Fruit fly (Drosophila melanogaster) whole organism, embryonic: ENCODE data around the gene CG3625.

Source experiments
- Awh ChIP-seq: fragments of 200-800 bp; sonication (Bioruptor generic); IDR thresholded peaks from 2 replicates; pipeline ENCODE4, ENCODE4 v1.3.6; 2022; ENCODE audit warnings: missing biosample characterization, missing genetic modification characterization
- Bteb2 ChIP-seq: fragments of 200-800 bp; sonication (Bioruptor generic); optimal IDR thresholded peaks from 2 replicates; lab custom pipeline; 2016; ENCODE audit warnings: missing biosample characterization, missing genetic modification characterization
- CG12071 ChIP-seq: fragments of 200-800 bp; sonication (Bioruptor generic); optimal IDR thresholded peaks from 3 replicates; lab custom pipeline; 2018; ENCODE audit warnings: missing biosample characterization, mild to moderate bottlenecking, missing genetic modification characterization
- CG12391 ChIP-seq: fragments of 200-800 bp; sonication (Bioruptor generic); optimal IDR thresholded peaks from 3 replicates; lab custom pipeline; 2018; ENCODE audit warnings: missing biosample characterization, mild to moderate bottlenecking, missing genetic modification characterization, moderate library complexity
- CG12744 ChIP-seq: fragments of 200-800 bp; sonication (Bioruptor generic); optimal IDR thresholded peaks from 2 replicates; lab custom pipeline; 2016; ENCODE audit warnings: missing biosample characterization, missing genetic modification characterization
- CG13296 ChIP-seq: fragments of 200-800 bp; sonication (Bioruptor generic); optimal IDR thresholded peaks from 3 replicates; lab custom pipeline; 2018; ENCODE audit warnings: missing biosample characterization, mild to moderate bottlenecking, missing genetic modification characterization
- CG13775 ChIP-seq: fragments of 200-800 bp; sonication (Bioruptor generic); optimal IDR thresholded peaks from 3 replicates; lab custom pipeline; 2017; ENCODE audit warnings: missing biosample characterization, mild to moderate bottlenecking, missing genetic modification characterization
- CG15696 ChIP-seq: fragments of 200-800 bp; sonication (Bioruptor generic); optimal IDR thresholded peaks from 2 replicates; lab custom pipeline; 2019; ENCODE audit warnings: missing biosample characterization, mild to moderate bottlenecking, missing genetic modification characterization, moderate library complexity
- CG16863 ChIP-seq: fragments of 200-800 bp; sonication (Bioruptor generic); optimal IDR thresholded peaks from 3 replicates; lab custom pipeline; 2016; ENCODE audit warnings: missing biosample characterization, missing genetic modification characterization
- CG18599 ChIP-seq: fragments of 200-800 bp; sonication (Bioruptor generic); optimal IDR thresholded peaks from 3 replicates; lab custom pipeline; 2017; ENCODE audit warnings: missing biosample characterization, missing genetic modification characterization, mild to moderate bottlenecking, moderate library complexity, missing genetic modification reagents
- CG2116 ChIP-seq: fragments of 200-800 bp; sonication (Bioruptor generic); optimal IDR thresholded peaks from 3 replicates; lab custom pipeline; 2018; ENCODE audit warnings: missing biosample characterization, mild to moderate bottlenecking, missing genetic modification characterization
- CG30020 ChIP-seq: fragments of 200-800 bp; optimal IDR thresholded peaks from 2 replicates; lab custom pipeline; 2019; ENCODE audit warnings: missing biosample characterization, mild to moderate bottlenecking, missing genetic modification characterization, moderate library complexity
- CG32767 ChIP-seq: fragments of 200-800 bp; sonication (Bioruptor generic); IDR thresholded peaks from 2 replicates; pipeline ENCODE4 v1.3.6; 2022; ENCODE audit warnings: missing biosample characterization, missing genetic modification characterization
- CG3407 ChIP-seq: fragments of 200-800 bp; sonication (Bioruptor generic); optimal IDR thresholded peaks from 2 replicates; lab custom pipeline; 2018; ENCODE audit warnings: missing biosample characterization, mild to moderate bottlenecking, missing genetic modification characterization
- CG42726 ChIP-seq: fragments of 200-800 bp; sonication (Bioruptor generic); IDR thresholded peaks from 2 replicates; pipeline ENCODE4 v1.3.6; 2022; ENCODE audit warnings: missing biosample characterization, missing genetic modification characterization; ENCODE audit not compliant: partially characterized antibody
- CG4424 ChIP-seq: fragments of 200-800 bp; sonication (Bioruptor generic); optimal IDR thresholded peaks from 3 replicates; lab custom pipeline; 2016; ENCODE audit warnings: missing biosample characterization, missing genetic modification characterization
- CG4707 ChIP-seq: fragments of 200-800 bp; sonication (Bioruptor generic); optimal IDR thresholded peaks from 2 replicates; lab custom pipeline; 2018; ENCODE audit warnings: missing biosample characterization, mild to moderate bottlenecking, missing genetic modification characterization, moderate library complexity
- CG6254 ChIP-seq: fragments of 200-800 bp; sonication (Bioruptor generic); optimal IDR thresholded peaks from 3 replicates; lab custom pipeline; 2017; ENCODE audit warnings: mild to moderate bottlenecking, missing biosample characterization, missing genetic modification reagents, missing genetic modification characterization
- CG6654 ChIP-seq: fragments of 200-800 bp; sonication (Bioruptor generic); optimal IDR thresholded peaks from 2 replicates; lab custom pipeline; 2017; ENCODE audit warnings: missing biosample characterization, mild to moderate bottlenecking, missing genetic modification characterization
- CG7963 ChIP-seq: fragments of 200-800 bp; sonication (Bioruptor generic); IDR thresholded peaks from 3 replicates; pipeline ENCODE4 v1.3.6; 2022; ENCODE audit warnings: missing biosample characterization, missing genetic modification characterization; ENCODE audit not compliant: partially characterized antibody
- CHES-1-like ChIP-seq: fragments of 200-800 bp; sonication (Bioruptor generic); optimal IDR thresholded peaks from 2 replicates; lab custom pipeline; 2016; ENCODE audit warnings: missing biosample characterization, missing genetic modification characterization
- CkIIα-i1 ChIP-seq: fragments of 200-800 bp; sonication (Bioruptor generic); IDR thresholded peaks from 2 replicates; pipeline ENCODE4 v1.3.6; 2022; ENCODE audit warnings: missing biosample characterization, missing genetic modification characterization
- Dek ChIP-seq: fragments of 200-800 bp; sonication (Bioruptor generic); optimal IDR thresholded peaks from 3 replicates; lab custom pipeline; 2019; ENCODE audit warnings: missing biosample characterization, mild to moderate bottlenecking, missing genetic modification characterization, moderate library complexity
- Ets65A ChIP-seq: fragments of 200-800 bp; sonication (Bioruptor generic); peaks from one replicate; lab custom pipeline; 2016; ENCODE audit warnings: missing biosample characterization, missing genetic modification characterization
- Mrtf ChIP-seq: fragments of 200-800 bp; sonication (Bioruptor generic); IDR thresholded peaks from 3 replicates; pipeline ENCODE4 v1.3.6; 2022; ENCODE audit warnings: missing biosample characterization, missing genetic modification characterization
- Trl ChIP-seq, 3 experiments: fragments of >200 bp in 2 of 3; fragments of 200-800 bp in 1 of 3; sonication (Bioruptor generic) in 1 of 3; optimal IDR thresholded peaks; 2 replicates in 1 of 3; 3 replicates in 2 of 3; lab custom pipeline; 2016 to 2017; ENCODE audit warnings: missing biosample characterization in 1 of 3, missing genetic modification characterization in 1 of 3
- YL-1 ChIP-seq: fragments of 200-800 bp; sonication (Bioruptor generic); optimal IDR thresholded peaks from 3 replicates; lab custom pipeline; 2017; ENCODE audit warnings: missing biosample characterization, mild to moderate bottlenecking, missing genetic modification characterization
- abd-A ChIP-seq: fragments of 200-800 bp; sonication (Bioruptor generic); optimal IDR thresholded peaks from 3 replicates; lab custom pipeline; 2019; ENCODE audit warnings: missing biosample characterization, mild to moderate bottlenecking, missing genetic modification characterization, moderate library complexity
- aop ChIP-seq: fragments of 200-800 bp; sonication (Bioruptor generic); IDR thresholded peaks from 2 replicates; pipeline ENCODE4 v1.3.6; 2022; ENCODE audit warnings: missing biosample characterization, missing genetic modification characterization
- cg ChIP-seq: fragments of 200-800 bp; sonication (Bioruptor generic); optimal IDR thresholded peaks from 3 replicates; lab custom pipeline; 2019; ENCODE audit warnings: missing biosample characterization, mild to moderate bottlenecking, missing genetic modification characterization, moderate library complexity
- dmrt11E ChIP-seq: fragments of 200-800 bp; sonication (Bioruptor generic); optimal IDR thresholded peaks from 3 replicates; lab custom pipeline; 2018; ENCODE audit warnings: missing biosample characterization, mild to moderate bottlenecking, missing genetic modification characterization, moderate library complexity
- fd3F ChIP-seq: fragments of 200-800 bp; sonication (Bioruptor generic); optimal IDR thresholded peaks from 2 replicates; lab custom pipeline; 2018; ENCODE audit warnings: missing biosample characterization, mild to moderate bottlenecking, missing genetic modification characterization, moderate library complexity
- grau ChIP-seq: fragments of 200-800 bp; optimal IDR thresholded peaks from 3 replicates; lab custom pipeline; 2019; ENCODE audit warnings: missing biosample characterization, mild to moderate bottlenecking, missing genetic modification characterization, moderate library complexity
- kah ChIP-seq: fragments of 200-800 bp; sonication (Bioruptor generic); optimal IDR thresholded peaks from 2 replicates; lab custom pipeline; 2018; ENCODE audit warnings: missing biosample characterization, mild to moderate bottlenecking, missing genetic modification characterization
- lov ChIP-seq, 2 experiments: fragments of 200-800 bp in 1 of 2; fragments of >200 bp in 1 of 2; sonication (Bioruptor generic) in 1 of 2; IDR thresholded peaks in 1 of 2; optimal IDR thresholded peaks in 1 of 2; 2 replicates in 1 of 2; 3 replicates in 1 of 2; pipeline versions ENCODE4 v1.3.6 to Lab custom; 2017 to 2022; ENCODE audit warnings: missing biosample characterization in 1 of 2, missing genetic modification characterization in 1 of 2
- nerfin-1 ChIP-seq: fragments of 200-800 bp; sonication (Bioruptor generic); optimal IDR thresholded peaks from 3 replicates; lab custom pipeline; 2019; ENCODE audit warnings: missing biosample characterization, mild to moderate bottlenecking, missing genetic modification characterization, moderate library complexity
- odd ChIP-seq: fragments of 200-800 bp; sonication (Bioruptor generic); optimal IDR thresholded peaks from 2 replicates; lab custom pipeline; 2017; ENCODE audit warnings: missing biosample characterization, mild to moderate bottlenecking, missing genetic modification characterization
- onecut ChIP-seq: fragments of 200-800 bp; sonication (Bioruptor generic); IDR thresholded peaks from 2 replicates; pipeline ENCODE4 v1.3.6; 2022; ENCODE audit warnings: missing biosample characterization, missing genetic modification characterization
- p53 ChIP-seq: fragments of 200-800 bp; sonication (Bioruptor generic); optimal IDR thresholded peaks from 2 replicates; lab custom pipeline; 2016; ENCODE audit warnings: missing biosample characterization, missing genetic modification characterization
- sens ChIP-seq: fragments of 200-800 bp; sonication (Bioruptor generic); peaks from one replicate; lab custom pipeline; 2016; ENCODE audit warnings: missing biosample characterization, missing genetic modification characterization
- sr ChIP-seq: fragments of 200-800 bp; sonication (Bioruptor generic); IDR thresholded peaks from 3 replicates; pipeline ENCODE4 v1.3.6; 2022; ENCODE audit warnings: missing biosample characterization, missing genetic modification characterization
- sug ChIP-seq: fragments of 200-800 bp; optimal IDR thresholded peaks from 2 replicates; lab custom pipeline; 2019; ENCODE audit warnings: missing biosample characterization, mild to moderate bottlenecking, missing genetic modification characterization, moderate library complexity
- tll ChIP-seq, 2 experiments: fragments of 200-800 bp in 1 of 2; fragments of >200 bp in 1 of 2; sonication (Bioruptor generic) in 1 of 2; optimal IDR thresholded peaks; 2 replicates each; lab custom pipeline; 2017 to 2019; ENCODE audit warnings: missing biosample characterization in 2 of 2, missing genetic modification characterization in 2 of 2, mild to moderate bottlenecking in 1 of 2, moderate library complexity in 1 of 2
- tx ChIP-seq: fragments of 200-800 bp; sonication (Bioruptor generic); optimal IDR thresholded peaks from 2 replicates; lab custom pipeline; 2016; ENCODE audit warnings: missing biosample characterization, missing genetic modification characterization
- yki ChIP-seq: fragments of >200 bp; optimal IDR thresholded peaks from 3 replicates; lab custom pipeline; 2018

The CG3625 gene

DNA sequence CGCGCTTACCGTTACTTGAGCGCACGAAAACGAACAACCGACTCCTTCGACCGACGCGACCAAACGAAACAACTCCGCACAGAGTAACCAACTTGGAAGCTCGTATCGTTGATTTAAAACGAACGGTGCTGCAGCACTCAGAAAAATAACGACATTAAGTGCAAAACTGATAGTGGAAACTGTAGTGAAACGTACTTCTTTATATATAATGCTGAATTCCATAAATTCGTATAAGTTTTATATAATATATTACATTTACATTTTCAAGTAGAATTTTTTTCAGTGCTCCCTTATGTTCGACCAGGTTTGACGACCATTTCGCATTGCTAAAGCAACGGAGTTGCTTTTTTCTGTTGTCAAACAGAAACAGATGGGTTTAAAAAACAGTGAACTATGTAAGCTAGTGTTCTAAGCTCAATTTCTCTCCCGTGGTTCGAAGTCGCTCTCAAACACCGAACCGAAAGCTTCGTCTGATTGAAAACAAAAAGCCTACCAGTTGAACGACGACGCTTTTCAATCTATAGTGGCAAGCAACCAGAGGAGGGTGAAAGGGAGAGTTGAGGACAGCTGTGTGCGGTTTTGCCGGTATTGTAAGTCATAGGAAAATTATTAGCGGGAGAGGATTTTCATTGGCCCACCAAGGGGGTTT, 24.0 kb downstream of the CG3625 start, which contains the start of gene CG17075 (continued):
- TF ChIP-seq lov (optimal IDR thresholded peaks at IDR 0.05; lab: Kevin White, UChicago), result no peak
- peak; percentile 72; the same call in 1 of the 3 replicates for TF ChIP-seq lov (GFP tag; IDR thresholded peaks at IDR 0.05; lab: Robert Waterston, UW)
- peak; percentile 88 for TF ChIP-seq sug (tag; lab: Kevin White, UChicago)
- TF ChIP-seq CG30020 (tag; lab: Kevin White, UChicago), result peak; percentile 63
- peak; percentile 92 for TF ChIP-seq CG4424 (GFP tag; lab: Kevin White, UChicago)
- peak; percentile 90 for TF ChIP-seq Ets65A (GFP tag; lab: Kevin White, UChicago)
- peak; percentile 55 for TF ChIP-seq CG15696 (tag; lab: Kevin White, UChicago)
- peak; percentile 68 for TF ChIP-seq Bteb2 (GFP tag; lab: Kevin White, UChicago)
- peak; percentile 95 for TF ChIP-seq grau (tag; lab: Kevin White, UChicago)
- TF ChIP-seq CkIIα-i1 (GFP tag; lab: Robert Waterston, UW), result peak; percentile 71; the same call in 1 of the 2 replicates
- TF ChIP-seq Trl (optimal IDR thresholded peaks at IDR 0.05; lab: Kevin White, UChicago), result peak in 1 of 2 experiments; percentile 20
- TF ChIP-seq Trl (GFP tag; optimal IDR thresholded peaks at IDR 0.05; lab: Kevin White, UChicago), result peak; percentile 65
- TF ChIP-seq sens (GFP tag; lab: Kevin White, UChicago), result peak; percentile 96
- TF ChIP-seq CG16863 (GFP tag; lab: Kevin White, UChicago), result peak; percentile 65
- TF ChIP-seq p53 (GFP tag; lab: Kevin White, UChicago), result peak; percentile 67
- TF ChIP-seq kah (GFP tag; lab: Kevin White, UChicago), result peak; percentile 73
- peak; percentile 71 for TF ChIP-seq nerfin-1 (tag; lab: Kevin White, UChicago)
- TF ChIP-seq CG7963, result no peak
- TF ChIP-seq Mrtf (GFP tag; lab: Robert Waterston, UW), result peak; percentile 92
- peak; percentile 78 for TF ChIP-seq tx (GFP tag; lab: Kevin White, UChicago)
- peak; percentile 84 for TF ChIP-seq sr (GFP tag; lab: Robert Waterston, UW)
- peak; percentile 99 for TF ChIP-seq CG18599 (GFP tag; lab: Kevin White, UChicago)
- TF ChIP-seq CG6254 (GFP tag; lab: Kevin White, UChicago), result peak; percentile 85
- TF ChIP-seq aop (GFP tag; lab: Robert Waterston, UW), result peak; percentile 83; the same call in 1 of the 2 replicates
- TF ChIP-seq onecut, result peak; percentile 86
- peak; percentile 72 for TF ChIP-seq abd-A (tag; lab: Kevin White, UChicago)
- peak; percentile 68 for TF ChIP-seq CHES-1-like (GFP tag; lab: Kevin White, UChicago)
- TF ChIP-seq CG3407 (GFP tag; lab: Kevin White, UChicago), result peak; percentile 86
- TF ChIP-seq CG4707, result peak; percentile 79
- peak; percentile 96 for TF ChIP-seq CG12391 (tag; lab: Kevin White, UChicago)
- peak; percentile 90 for TF ChIP-seq odd (GFP tag; lab: Kevin White, UChicago)
- no peak for TF ChIP-seq yki
- TF ChIP-seq CG13296, result peak; percentile 95
- peak; percentile 91 for TF ChIP-seq CG32767 (GFP tag; lab: Robert Waterston, UW)
- TF ChIP-seq dmrt11E (tag; lab: Kevin White, UChicago), result peak; percentile 35
- TF ChIP-seq fd3F (GFP tag; lab: Kevin White, UChicago), result peak; percentile 96
- peak; percentile 96 for TF ChIP-seq Dek (tag; lab: Kevin White, UChicago)
- TF ChIP-seq tll (GFP tag; optimal IDR thresholded peaks at IDR 0.05; lab: Kevin White, UChicago), result no peak
- peak; percentile 88 for TF ChIP-seq CG12071 (GFP tag; lab: Kevin White, UChicago)
- TF ChIP-seq CG2116, result peak; percentile 57
- peak; percentile 73 for TF ChIP-seq CG6654
- no peak for TF ChIP-seq cg
- TF ChIP-seq Awh (GFP tag; lab: Robert Waterston, UW), result peak; percentile 90
- TF ChIP-seq CG12744, result peak; percentile 69
- no peak for TF ChIP-seq CG42726 (GFP tag; lab: Robert Waterston, UW)
- peak; percentile 91 for TF ChIP-seq CG13775
- peak; percentile 63 for TF ChIP-seq YL-1
